Fruit fly (Drosophila melanogaster): ENCODE results near the gene CG13056.

Gene CG13056

dm6 chr3L:16333013-16333412, at the start of gene CG13056:
Gene CG13056, plus strand, starts transcription at chr3L:16333313.
- no peak for TF ChIP-seq CG11617 (GFP tag; optimal IDR thresholded peaks at IDR 0.05)
- TF ChIP-seq Mnt (GFP tag; optimal IDR thresholded peaks at IDR 0.05), result no peak
- TF ChIP-seq CG14711 (tag; optimal IDR thresholded peaks at IDR 0.05), result no peak
- no peak for TF ChIP-seq CG7101 (tag; optimal IDR thresholded peaks at IDR 0.05)
- TF ChIP-seq CG33017 (tag; optimal IDR thresholded peaks at IDR 0.05), result no peak
- no peak for TF ChIP-seq Clk (GFP tag; optimal IDR thresholded peaks at IDR 0.05)

dm6 chr3L:16283821-16284220, 49.3 kb upstream of the CG13056 start, which contains the start of gene CG13048:
Gene CG13048, minus strand, starts transcription at chr3L:16283921.
- TF ChIP-seq CG5204 (GFP tag; optimal IDR thresholded peaks at IDR 0.05) (no peak), CG14711 (tag; optimal IDR thresholded peaks at IDR 0.05) (no peak), Crg-1 (GFP tag; optimal IDR thresholded peaks at IDR 0.05) (no peak), CG12768 (GFP tag; optimal IDR thresholded peaks at IDR 0.05) (no peak), CG1620 (GFP tag; optimal IDR thresholded peaks at IDR 0.05) (no peak), CG7101 (tag; optimal IDR thresholded peaks at IDR 0.05) (no peak), tj (GFP tag; optimal IDR thresholded peaks at IDR 0.05) (no peak)

- TF ChIP-seq CG12768 (GFP tag; optimal IDR thresholded peaks at IDR 0.05) (no peak), cic (GFP tag; optimal IDR thresholded peaks at IDR 0.05) (no peak), CG1620 (GFP tag; optimal IDR thresholded peaks at IDR 0.05) (no peak), CG11617 (GFP tag; optimal IDR thresholded peaks at IDR 0.05) (no peak), Crg-1 (GFP tag; optimal IDR thresholded peaks at IDR 0.05) (no peak), Hr96 (GFP tag; optimal IDR thresholded peaks at IDR 0.05) (no peak), CG14711 (tag; optimal IDR thresholded peaks at IDR 0.05) (no peak), CG7045 (GFP tag; optimal IDR thresholded peaks at IDR 0.05) (no peak), ovo (GFP tag; optimal IDR thresholded peaks at IDR 0.05) (no peak), CG5204 (GFP tag; optimal IDR thresholded peaks at IDR 0.05) (no peak), CG33017 (tag; optimal IDR thresholded peaks at IDR 0.05) (no peak), Clk (GFP tag; optimal IDR thresholded peaks at IDR 0.05) (no peak), pad (GFP tag; optimal IDR thresholded peaks at IDR 0.05) (no peak), Mnt (GFP tag; optimal IDR thresholded peaks at IDR 0.05) (no peak), kay (GFP tag; ENCODE audit: borderline replicate concordance) (no peak), bab1 (GFP tag; optimal IDR thresholded peaks at IDR 0.05) (no peak), cnc (optimal IDR thresholded peaks at IDR 0.05) (no peak), tj (GFP tag; optimal IDR thresholded peaks at IDR 0.05) (no peak), CG7101 (tag; optimal IDR thresholded peaks at IDR 0.05) (no peak)
These were observed 47.7 kb upstream of the CG13056 start, which contains the start of gene CG13047 for dm6 chr3L:16285346-16285911. Gene CG13047, minus strand, starts transcription at chr3L:16285396.

dm6 chr3L:16286258-16286657, 46.9 kb upstream of the CG13056 start:
- no peak for TF ChIP-seq CG14711 (tag; optimal IDR thresholded peaks at IDR 0.05)
- no peak for TF ChIP-seq tj (GFP tag; optimal IDR thresholded peaks at IDR 0.05)
- TF ChIP-seq pad (GFP tag; optimal IDR thresholded peaks at IDR 0.05), result no peak
- no peak for TF ChIP-seq CG12768 (GFP tag; optimal IDR thresholded peaks at IDR 0.05)
- TF ChIP-seq Crg-1 (GFP tag; optimal IDR thresholded peaks at IDR 0.05), result no peak
- TF ChIP-seq toe (GFP tag; optimal IDR thresholded peaks at IDR 0.05), result no peak
- no peak for TF ChIP-seq ovo (GFP tag; optimal IDR thresholded peaks at IDR 0.05)
- TF ChIP-seq Hr96 (GFP tag; optimal IDR thresholded peaks at IDR 0.05), result no peak
- TF ChIP-seq Clk (GFP tag; optimal IDR thresholded peaks at IDR 0.05), result no peak
- TF ChIP-seq CG7101 (tag; optimal IDR thresholded peaks at IDR 0.05), result no peak
- no peak for TF ChIP-seq kay (GFP tag; ENCODE audit: borderline replicate concordance)
- TF ChIP-seq CG5204 (GFP tag; optimal IDR thresholded peaks at IDR 0.05), result no peak
- no peak for TF ChIP-seq cic (GFP tag; optimal IDR thresholded peaks at IDR 0.05)
- TF ChIP-seq Mnt (GFP tag; optimal IDR thresholded peaks at IDR 0.05), result no peak
- TF ChIP-seq cnc (optimal IDR thresholded peaks at IDR 0.05), result no peak

- TF ChIP-seq toe (GFP tag; optimal IDR thresholded peaks at IDR 0.05) (no peak), CG7045 (GFP tag; optimal IDR thresholded peaks at IDR 0.05) (no peak), CG5204 (GFP tag; optimal IDR thresholded peaks at IDR 0.05) (no peak), cnc (optimal IDR thresholded peaks at IDR 0.05) (no peak), ovo (GFP tag; optimal IDR thresholded peaks at IDR 0.05) (no peak)
These were observed 44.8 kb upstream of the CG13056 start, which contains the start of gene CG13046 for dm6 chr3L:16288322-16288721. Gene CG13046, minus strand, starts transcription at chr3L:16288422.

dm6 chr3L:16289067-16289466, 44.0 kb upstream of the CG13056 start:
- no peak for TF ChIP-seq cnc (optimal IDR thresholded peaks at IDR 0.05)
- no peak for TF ChIP-seq CG11617 (GFP tag; optimal IDR thresholded peaks at IDR 0.05)
- no peak for TF ChIP-seq tj (GFP tag; optimal IDR thresholded peaks at IDR 0.05)
- TF ChIP-seq Crg-1 (GFP tag; optimal IDR thresholded peaks at IDR 0.05), result no peak

dm6 chr3L:16290850-16291249, 42.3 kb upstream of the CG13056 start, which contains the start of gene CG13045:
Gene CG13045, minus strand, starts transcription at chr3L:16290950.
- TF ChIP-seq CG7101 (tag; optimal IDR thresholded peaks at IDR 0.05) (no peak), CG12768 (GFP tag; optimal IDR thresholded peaks at IDR 0.05) (no peak), kay (GFP tag; ENCODE audit: borderline replicate concordance) (no peak), CG33017 (tag; optimal IDR thresholded peaks at IDR 0.05) (no peak), CG14711 (tag; optimal IDR thresholded peaks at IDR 0.05) (no peak), pad (GFP tag; optimal IDR thresholded peaks at IDR 0.05) (no peak), bab1 (GFP tag; optimal IDR thresholded peaks at IDR 0.05) (no peak), CG5204 (GFP tag; optimal IDR thresholded peaks at IDR 0.05) (no peak), cnc (optimal IDR thresholded peaks at IDR 0.05) (no peak), Hr96 (GFP tag; optimal IDR thresholded peaks at IDR 0.05) (no peak), toe (GFP tag; optimal IDR thresholded peaks at IDR 0.05) (no peak), CG11617 (GFP tag; optimal IDR thresholded peaks at IDR 0.05) (no peak), ovo (GFP tag; optimal IDR thresholded peaks at IDR 0.05) (no peak), Mnt (GFP tag; optimal IDR thresholded peaks at IDR 0.05) (no peak)
